Fruit fly (Drosophila melanogaster): ENCODE results near the gene CG31810.

DNA sequence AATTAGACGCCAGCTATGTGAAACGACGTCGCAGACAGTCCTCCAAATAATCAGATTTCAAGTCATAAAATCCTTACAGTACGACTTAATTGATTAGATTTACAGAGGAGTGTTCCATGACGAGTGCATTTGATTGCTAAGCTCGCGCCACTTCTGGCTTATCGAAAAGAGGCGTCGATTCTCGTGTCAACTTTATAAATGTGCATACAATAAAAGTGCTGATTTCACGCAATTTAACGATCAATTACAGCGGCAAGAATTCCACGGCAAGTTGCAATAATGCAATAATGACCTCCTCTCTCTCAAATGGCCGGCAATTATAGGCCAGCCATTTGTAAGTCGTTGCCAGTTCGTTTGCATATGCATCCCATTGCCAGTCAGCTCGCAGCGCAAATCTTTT, 30.2 kb upstream of the CG31810 start:
- no peak for TF ChIP-seq lmd (GFP tag; IDR thresholded peaks at IDR 0.05)
- TF ChIP-seq CG1792 (GFP tag; optimal IDR thresholded peaks at IDR 0.05), result no peak
- TF ChIP-seq CG16779 (GFP tag; IDR thresholded peaks at IDR 0.05), result no peak
- TF ChIP-seq HLH54F (GFP tag; optimal IDR thresholded peaks at IDR 0.05), result no peak
- no peak for TF ChIP-seq row (GFP tag; IDR thresholded peaks at IDR 0.05)
- TF ChIP-seq cad (GFP tag; optimal IDR thresholded peaks at IDR 0.05), result no peak
- no peak for TF ChIP-seq ems (GFP tag; optimal IDR thresholded peaks at IDR 0.05)
- no peak for TF ChIP-seq CG7745 (tag; optimal IDR thresholded peaks at IDR 0.05)
- no peak for TF ChIP-seq zen2 (GFP tag; IDR thresholded peaks at IDR 0.05; ENCODE audit: partially characterized antibody)
- TF ChIP-seq jumu (GFP tag; optimal IDR thresholded peaks at IDR 0.05), result no peak
- TF ChIP-seq lov (optimal IDR thresholded peaks at IDR 0.05), result no peak
- no peak for TF ChIP-seq lov (GFP tag; IDR thresholded peaks at IDR 0.05)
